Worm (Caenorhabditis elegans): ENCODE data around the gene C03A3.3.

C03A3.3 gene

DNA sequence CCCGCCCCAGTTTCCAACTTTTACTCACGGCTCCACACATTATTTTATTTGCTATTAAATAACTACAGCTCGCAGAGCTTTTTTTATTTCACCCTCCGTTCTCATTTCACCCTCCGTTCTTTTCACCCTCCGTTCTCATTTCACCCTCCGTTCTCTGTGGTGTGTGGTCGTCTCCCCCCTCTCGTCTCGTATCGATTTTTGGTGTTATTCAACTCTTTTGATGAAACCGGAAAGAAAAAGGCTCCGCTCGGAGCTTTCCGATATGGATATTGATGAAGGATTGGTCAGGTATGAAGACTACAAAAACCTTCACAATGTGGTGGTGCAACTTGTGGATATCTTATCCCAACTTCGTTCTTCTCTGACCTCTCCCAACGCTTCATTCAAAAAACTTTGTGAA is 21.7 kb upstream of the C03A3.3 start:
- no peak for TF ChIP-seq ttx-3 (tag; optimal IDR thresholded peaks at IDR 0.05)
- no peak for TF ChIP-seq sox-2 (GFP tag; IDR thresholded peaks at IDR 0.05)
- TF ChIP-seq ceh-48 (tag; optimal IDR thresholded peaks at IDR 0.05), result peak; percentile 72
- TF ChIP-seq elt-4 (tag; optimal IDR thresholded peaks at IDR 0.05), result no peak
- TF ChIP-seq syd-9 (tag; optimal IDR thresholded peaks at IDR 0.05), result no peak
- no peak for TF ChIP-seq rnt-1 (tag; optimal IDR thresholded peaks at IDR 0.05)
- TF ChIP-seq sdc-2 (tag; optimal IDR thresholded peaks at IDR 0.05), result no peak
- TF ChIP-seq F13H6.1 (tag; optimal IDR thresholded peaks at IDR 0.05), result no peak

DNA sequence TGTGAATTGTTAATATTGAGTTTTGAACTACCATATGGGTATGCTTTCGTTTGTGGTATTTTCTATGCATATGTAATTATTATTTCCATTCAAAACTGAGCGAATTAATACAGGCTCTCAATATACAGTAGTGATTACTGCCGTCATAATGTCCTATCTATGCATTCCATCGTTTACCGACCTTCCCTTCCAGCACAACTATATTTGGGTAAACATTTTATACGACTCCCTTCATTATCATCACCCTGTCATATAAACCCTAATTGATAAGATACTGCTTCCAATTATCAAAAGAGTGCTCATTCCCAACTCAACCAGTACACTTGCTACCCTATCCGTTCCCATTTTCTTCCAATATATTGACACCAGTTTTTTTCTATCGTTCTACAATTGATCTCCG is 21.1 kb upstream of the C03A3.3 start:
- TF ChIP-seq C38D4.7 (GFP tag; optimal IDR thresholded peaks at IDR 0.05) (no peak), ceh-24 (tag; optimal IDR thresholded peaks at IDR 0.05) (no peak), elt-2 (tag; optimal IDR thresholded peaks at IDR 0.05) (peak; percentile 77)

DNA sequence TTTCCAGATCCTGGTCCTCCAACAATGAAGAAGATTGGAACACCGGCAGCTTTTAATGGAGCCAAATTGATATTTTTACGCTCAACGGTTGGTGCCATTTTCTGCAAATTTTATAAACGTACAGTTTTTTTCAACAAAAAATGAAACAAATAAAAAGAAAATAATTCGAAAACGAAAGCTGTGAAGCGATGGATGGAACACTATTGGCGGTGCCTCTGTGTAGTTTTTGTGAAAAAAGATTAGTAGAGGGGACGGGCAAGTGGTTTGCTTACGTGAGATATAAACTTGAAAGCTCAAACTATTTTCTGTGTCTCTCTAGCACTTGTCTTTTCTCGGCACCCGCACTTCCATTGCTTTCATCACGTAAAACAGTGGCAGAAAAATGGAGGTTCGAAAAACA is 18.7 kb upstream of the C03A3.3 start, which contains the start of gene F38B2.4:
TSS of gene F38B2.4 (minus strand) at position 101 of the 400 bp plus-strand sequence.
- no peak for TF ChIP-seq npax-4 (tag; optimal IDR thresholded peaks at IDR 0.05)
- TF ChIP-seq hlh-6 (tag; optimal IDR thresholded peaks at IDR 0.05), result no peak
- TF ChIP-seq pax-1 (tag; optimal IDR thresholded peaks at IDR 0.05), result no peak
- TF ChIP-seq madf-2 (tag; optimal IDR thresholded peaks at IDR 0.05), result no peak
- no peak for TF ChIP-seq ceh-45 (GFP tag; IDR thresholded peaks at IDR 0.05)
- TF ChIP-seq ceh-14 (tag; optimal IDR thresholded peaks at IDR 0.05), result no peak

DNA sequence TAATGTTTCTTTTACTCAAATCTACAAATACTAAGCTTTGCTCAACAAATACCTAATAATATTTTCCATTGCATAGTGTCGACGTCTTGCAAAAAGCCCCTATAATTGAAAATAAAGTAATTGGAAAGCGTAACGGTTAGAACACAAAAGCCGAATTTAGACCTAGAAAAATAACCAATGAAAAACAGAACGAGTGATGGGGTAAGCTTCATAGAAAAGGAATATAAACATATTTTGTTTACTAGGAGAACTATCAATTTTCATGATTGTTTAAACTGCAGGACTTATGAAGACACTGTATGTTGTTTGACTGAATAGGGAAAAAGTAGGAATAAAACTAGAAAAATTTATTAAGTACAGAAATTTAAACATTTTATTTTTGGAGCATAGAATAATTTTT is 17.4 kb upstream of the C03A3.3 start, which contains the start of gene F38B2.3:
TSS of gene F38B2.3 (minus strand) at position 101 of the 400 bp plus-strand sequence.
- TF ChIP-seq ttx-3 (tag; optimal IDR thresholded peaks at IDR 0.05) (no peak), ceh-14 (tag; optimal IDR thresholded peaks at IDR 0.05) (no peak), pax-1 (tag; optimal IDR thresholded peaks at IDR 0.05) (no peak), hlh-13 (GFP tag; optimal IDR thresholded peaks at IDR 0.05) (no peak), pha-4 (tag; optimal IDR thresholded peaks at IDR 0.05) (no peak), ama-1 (optimal IDR thresholded peaks at IDR 0.05) (no peak), dve-1 (tag; optimal IDR thresholded peaks at IDR 0.05) (no peak), eyg-1 (tag; optimal IDR thresholded peaks at IDR 0.05) (no peak), syd-9 (tag; optimal IDR thresholded peaks at IDR 0.05) (no peak), C08G9.2 (tag; optimal IDR thresholded peaks at IDR 0.05) (no peak), ets-4 (tag; optimal IDR thresholded peaks at IDR 0.05) (no peak)

DNA sequence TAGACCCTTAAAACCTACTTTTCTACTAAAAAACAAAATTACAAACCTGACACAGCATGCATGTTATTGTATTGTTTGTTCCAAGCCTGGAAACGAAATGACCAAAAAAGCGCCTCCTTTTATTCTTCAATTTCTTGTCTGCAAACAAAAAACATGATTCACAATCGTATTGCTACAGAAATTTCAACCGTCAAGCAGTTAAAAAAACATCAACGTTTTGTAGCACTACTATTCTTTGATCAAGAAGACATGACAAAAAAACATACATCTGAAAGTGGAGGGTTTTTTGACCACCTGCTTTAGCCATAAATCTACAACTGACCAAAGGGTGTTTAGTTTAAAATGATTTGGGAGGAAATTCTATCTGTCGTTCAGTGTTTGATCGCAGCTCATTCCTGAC is 12.3 kb upstream of the C03A3.3 start, which contains the start of gene F38B2.6:
TSS of gene F38B2.6 (minus strand) at position 101 of the 400 bp plus-strand sequence.
- TF ChIP-seq tbx-7 (tag; optimal IDR thresholded peaks at IDR 0.05), result no peak
- TF ChIP-seq hlh-13 (GFP tag; optimal IDR thresholded peaks at IDR 0.05), result no peak
- TF ChIP-seq unc-42 (tag; optimal IDR thresholded peaks at IDR 0.05), result no peak
- TF ChIP-seq rnt-1 (tag; optimal IDR thresholded peaks at IDR 0.05), result no peak
- TF ChIP-seq ceh-34 (tag; optimal IDR thresholded peaks at IDR 0.05), result no peak
- TF ChIP-seq F13H6.1 (tag; optimal IDR thresholded peaks at IDR 0.05), result no peak
- TF ChIP-seq pax-1 (tag; optimal IDR thresholded peaks at IDR 0.05), result no peak
- TF ChIP-seq ama-1 (optimal IDR thresholded peaks at IDR 0.05), result no peak
- TF ChIP-seq nfya-1 (tag; optimal IDR thresholded peaks at IDR 0.05), result no peak
- TF ChIP-seq ceh-22 (tag; optimal IDR thresholded peaks at IDR 0.05), result no peak

ce11 chrX:11279276-11279675 is 10.4 kb upstream of the C03A3.3 start, which contains the start of gene F38B2.2:
Gene F38B2.2 (minus strand): TSS chrX:11279376.
- no peak for TF ChIP-seq pha-2 (tag; optimal IDR thresholded peaks at IDR 0.05)
- no peak for TF ChIP-seq hlh-13 (GFP tag; optimal IDR thresholded peaks at IDR 0.05)
- TF ChIP-seq pag-3 (tag; optimal IDR thresholded peaks at IDR 0.05; ENCODE audit: borderline replicate concordance), result no peak

- TF ChIP-seq npax-4 (tag; optimal IDR thresholded peaks at IDR 0.05), result no peak
- TF ChIP-seq pqm-1 (tag; optimal IDR thresholded peaks at IDR 0.05), result no peak
- TF ChIP-seq pat-9 (tag; optimal IDR thresholded peaks at IDR 0.05), result no peak
- TF ChIP-seq ama-1 (optimal IDR thresholded peaks at IDR 0.05), result no peak
- TF ChIP-seq ceh-34 (tag; optimal IDR thresholded peaks at IDR 0.05), result no peak
- TF ChIP-seq ztf-16 (tag; optimal IDR thresholded peaks at IDR 0.05), result no peak
- TF ChIP-seq nfya-1 (tag; optimal IDR thresholded peaks at IDR 0.05), result no peak
- no peak for TF ChIP-seq ceh-45 (GFP tag; IDR thresholded peaks at IDR 0.05)
- no peak for TF ChIP-seq pros-1 (tag; optimal IDR thresholded peaks at IDR 0.05)
- TF ChIP-seq lin-11 (tag; optimal IDR thresholded peaks at IDR 0.05), result no peak
- no peak for TF ChIP-seq dmd-4 (tag; optimal IDR thresholded peaks at IDR 0.05; ENCODE audit: borderline replicate concordance)
- TF ChIP-seq ceh-31 (tag; optimal IDR thresholded peaks at IDR 0.05), result no peak
- no peak for TF ChIP-seq K09A11.1 (tag; optimal IDR thresholded peaks at IDR 0.05; ENCODE audit: insufficient read depth)
These were observed 2.0 kb upstream of the C03A3.3 start, which contains the start of gene ifa-1 for ce11 chrX:11270882-11271281. Gene ifa-1 (plus strand): TSS chrX:11271182.

All from whole organism, late embryonic.